Worm (Caenorhabditis elegans): ENCODE measurements around the gene cwn-2.

ce11 chrIV:10051088-10051487, 16.5 kb upstream of the cwn-2 start, which contains the start of gene T04B2.8:
- TF ChIP-seq flt-1 (GFP tag; IDR thresholded peaks at IDR 0.05) (no peak), T22C8.4 (GFP tag; IDR thresholded peaks at IDR 0.05) (no peak)

Measured in whole organism, midembryonic.